Worm (Caenorhabditis elegans) whole organism, L2 larva: ENCODE measurements around the gene F14D7.14.

ENCODE experiments used
- C34F6.9 ChIP-seq: fragments of 150-350 bp; optimal IDR thresholded peaks from 2 replicates; lab custom pipeline; 2014; ENCODE audit warnings: missing biosample characterization, missing genetic modification characterization
- mab-5 ChIP-seq: fragments of 150-350 bp; optimal IDR thresholded peaks from 2 replicates; lab custom pipeline; 2014; ENCODE audit warnings: missing biosample characterization, missing genetic modification characterization
- mdl-1 ChIP-seq, 2 experiments: fragments of 150-350 bp in 1 of 2; sonication (generic microtip) in 1 of 2; optimal IDR thresholded peaks; 2 replicates each; lab custom pipeline; 2017; ENCODE audit warnings: missing biosample characterization in 2 of 2, missing genetic modification characterization in 2 of 2
- nhr-25 ChIP-seq: fragments of 150-350 bp; sonication (generic microtip); optimal IDR thresholded peaks from 3 replicates; lab custom pipeline; 2014; ENCODE audit warnings: missing biosample characterization, missing genetic modification characterization
- sem-4 ChIP-seq: fragments of 150-350 bp; optimal IDR thresholded peaks from 2 replicates; lab custom pipeline; 2014; ENCODE audit warnings: missing biosample characterization, missing genetic modification reagents, missing genetic modification characterization
- skn-1 ChIP-seq: sonication (generic microtip); optimal IDR thresholded peaks from 2 replicates; lab custom pipeline; 2017; ENCODE audit warnings: missing biosample characterization, missing genetic modification characterization
- sma-3 ChIP-seq: sonication (generic microtip); optimal IDR thresholded peaks from 2 replicates; lab custom pipeline; 2016; ENCODE audit warnings: missing genetic modification reagents, missing genetic modification characterization, missing compliant biosample characterization
- sma-9 ChIP-seq, 2 experiments: fragments of 150-350 bp in 1 of 2; sonication (generic microtip) in 1 of 2; optimal IDR thresholded peaks; 2 replicates each; lab custom pipeline; 2014 to 2016; ENCODE audit warnings: missing genetic modification characterization in 2 of 2, mild to moderate bottlenecking in 1 of 2, missing biosample characterization in 1 of 2, missing compliant biosample characterization in 1 of 2, missing genetic modification reagents in 1 of 2, moderate library complexity in 1 of 2
- snpc-4 ChIP-seq: fragments of 150-350 bp; optimal IDR thresholded peaks from 2 replicates; lab custom pipeline; 2014; ENCODE audit warnings: missing biosample characterization, missing genetic modification characterization
- unc-62 ChIP-seq: fragments of 150-350 bp; optimal IDR thresholded peaks from 2 replicates; lab custom pipeline; 2014; ENCODE audit warnings: missing biosample characterization, missing genetic modification reagents, missing genetic modification characterization
- zag-1 ChIP-seq: fragments of 150-350 bp; optimal IDR thresholded peaks from 2 replicates; lab custom pipeline; 2014; ENCODE audit warnings: missing biosample characterization, missing genetic modification characterization
- ztf-11 ChIP-seq: sonication (generic microtip); optimal IDR thresholded peaks from 2 replicates; lab custom pipeline; 2017; ENCODE audit warnings: missing biosample characterization, missing genetic modification characterization

DNA sequence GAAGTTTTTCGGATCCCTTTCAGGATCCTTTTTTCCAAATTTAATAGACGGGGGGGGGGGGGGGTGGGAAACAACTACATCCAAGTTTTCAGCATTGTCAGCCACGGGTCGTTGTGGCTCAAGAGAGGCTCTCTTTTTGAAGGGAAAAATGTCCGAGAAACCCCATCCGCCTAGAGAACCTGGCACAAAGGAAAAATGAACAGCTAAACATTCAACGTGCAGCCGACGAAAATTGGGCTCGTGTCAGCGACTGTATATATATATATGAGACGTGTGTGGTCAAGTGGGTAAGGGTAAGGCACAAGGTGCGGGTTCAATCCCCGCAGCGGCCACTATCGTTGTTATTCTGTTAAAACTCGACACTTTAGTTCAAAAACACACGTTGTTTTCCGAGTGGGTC lies 48.8 kb downstream of the F14D7.14 start, which contains the start of gene Y49A3A.4:
- TF ChIP-seq ztf-11 (tag; lab: Kevin White, UChicago) (no peak), snpc-4 (tag; lab: Kevin White, UChicago) (peak; percentile 89), mab-5 (tag; lab: Kevin White, UChicago) (no peak), mdl-1 (tag; optimal IDR thresholded peaks at IDR 0.05; lab: Kevin White, UChicago) (no peak), C34F6.9 (tag; lab: Kevin White, UChicago) (no peak), sma-9 (GFP tag; optimal IDR thresholded peaks at IDR 0.05; lab: Kevin White, UChicago) (no peak), sma-9 (tag; optimal IDR thresholded peaks at IDR 0.05; lab: Kevin White, UChicago) (no peak), zag-1 (tag; lab: Kevin White, UChicago) (no peak), nhr-25 (no peak), skn-1 (no peak), sem-4 (tag; lab: Kevin White, UChicago) (no peak), sma-3 (GFP tag; lab: Kevin White, UChicago) (no peak), unc-62 (GFP tag; lab: Kevin White, UChicago) (no peak)
